Fruit fly (Drosophila melanogaster): ENCODE data around the gene CG32432.

dm6 chr3L:20817927-20818326, 67.1 kb downstream of the CG32432 start, which contains the start of gene Mst77F:
- TF ChIP-seq psq (optimal IDR thresholded peaks at IDR 0.05) (no peak), Myc (optimal IDR thresholded peaks at IDR 0.05) (no peak), ttk (optimal IDR thresholded peaks at IDR 0.05) (no peak), h (optimal IDR thresholded peaks at IDR 0.05) (no peak), Sin3A (optimal IDR thresholded peaks at IDR 0.05) (no peak), insv (optimal IDR thresholded peaks at IDR 0.05) (no peak)
